Worm (Caenorhabditis elegans) whole organism, late embryonic: Measurements from ENCODE around the gene R12H7.4.

Experiments
- ama-1 ChIP-seq: fragments of 150-350 bp; optimal IDR thresholded peaks from 2 replicates; lab custom pipeline; 2014
- fax-1 ChIP-seq: sonication (generic microtip); optimal IDR thresholded peaks from 2 replicates; lab custom pipeline; 2016; ENCODE audit warnings: missing genotype, missing genetic modification characterization, missing compliant biosample characterization
- nfya-1 ChIP-seq: sonication (generic microtip); optimal IDR thresholded peaks from 2 replicates; lab custom pipeline; 2017; ENCODE audit warnings: missing genetic modification characterization, mild to moderate bottlenecking, missing compliant biosample characterization, antibody characterized with exemption, moderate library complexity
- nhr-11 ChIP-seq: fragments of 150-350 bp; optimal IDR thresholded peaks from 2 replicates; lab custom pipeline; 2014; ENCODE audit warnings: missing biosample characterization, missing genetic modification characterization

- TF ChIP-seq ama-1 (lab: Kevin White, UChicago) (no peak), nfya-1 (tag; lab: Kevin White, UChicago) (no peak), nhr-11 (no peak), fax-1 (tag; lab: Kevin White, UChicago) (no peak)
Observed at ce11 chrX:13237102-13237501, 20.2 kb downstream of the R12H7.4 start, which contains the start of gene K08H2.3.
